Fruit fly (Drosophila melanogaster) S2 (cell line): Measurements from ENCODE around the gene CG8578.

ENCODE experiments used
- CG8478 ChIP-seq: fragments of >200 bp; optimal IDR thresholded peaks from 2 replicates; lab custom pipeline; 2018
- CTCF ChIP-seq, 2 experiments: fragments of >200 bp; optimal IDR thresholded peaks; 2 replicates each; lab custom pipeline; 2018

- TF ChIP-seq CG8478 (lab: Kevin White, UChicago) (no peak), CTCF (optimal IDR thresholded peaks at IDR 0.05; lab: Kevin White, UChicago) (no peak)
Observed at dm6 chrX:15813224-15813623, 31.1 kb upstream of the CG8578 start.
